Worm (Caenorhabditis elegans): ENCODE data around the gene ndx-3.

DNA sequence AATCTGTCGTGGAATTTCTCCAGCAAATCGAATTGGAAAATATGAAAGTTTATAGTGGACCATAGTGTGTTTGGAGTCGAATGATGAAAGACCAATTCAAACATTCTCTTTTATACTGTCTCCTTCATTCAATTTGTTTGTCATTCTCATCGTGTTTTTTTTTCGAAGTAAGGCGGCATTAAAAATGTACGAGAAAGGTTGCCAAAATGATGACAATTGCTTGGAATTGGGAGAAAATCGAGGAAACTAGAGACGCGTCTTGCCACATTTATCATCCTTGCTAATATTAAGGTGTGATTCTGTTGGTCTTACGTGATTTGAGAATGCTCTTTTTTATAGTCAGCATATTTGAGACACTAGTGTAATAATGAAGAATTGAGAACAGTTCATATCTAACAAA lies 18.4 kb upstream of the ndx-3 start, which contains the start of gene gst-30:
- TF ChIP-seq ama-1 (optimal IDR thresholded peaks at IDR 0.05) (no peak), unc-55 (GFP tag; optimal IDR thresholded peaks at IDR 0.05) (no peak), pha-4 (tag; optimal IDR thresholded peaks at IDR 0.05) (no peak), ets-4 (tag; optimal IDR thresholded peaks at IDR 0.05) (no peak), dmd-4 (tag; optimal IDR thresholded peaks at IDR 0.05; ENCODE audit: borderline replicate concordance) (no peak), sox-4 (tag; optimal IDR thresholded peaks at IDR 0.05) (no peak), nhr-11 (tag; optimal IDR thresholded peaks at IDR 0.05) (no peak), rnt-1 (tag; optimal IDR thresholded peaks at IDR 0.05) (no peak), elt-4 (tag; optimal IDR thresholded peaks at IDR 0.05) (no peak), zip-5 (tag; optimal IDR thresholded peaks at IDR 0.05) (no peak), pqm-1 (tag; optimal IDR thresholded peaks at IDR 0.05) (no peak), npax-4 (tag; optimal IDR thresholded peaks at IDR 0.05) (no peak)

Data from whole organism, late embryonic.